Fruit fly (Drosophila melanogaster): ENCODE measurements around the gene Grl36b.
A peak's percentile ranks its signal among the peaks of the same experiment; 100 is the strongest.

Grl36b gene

DNA sequence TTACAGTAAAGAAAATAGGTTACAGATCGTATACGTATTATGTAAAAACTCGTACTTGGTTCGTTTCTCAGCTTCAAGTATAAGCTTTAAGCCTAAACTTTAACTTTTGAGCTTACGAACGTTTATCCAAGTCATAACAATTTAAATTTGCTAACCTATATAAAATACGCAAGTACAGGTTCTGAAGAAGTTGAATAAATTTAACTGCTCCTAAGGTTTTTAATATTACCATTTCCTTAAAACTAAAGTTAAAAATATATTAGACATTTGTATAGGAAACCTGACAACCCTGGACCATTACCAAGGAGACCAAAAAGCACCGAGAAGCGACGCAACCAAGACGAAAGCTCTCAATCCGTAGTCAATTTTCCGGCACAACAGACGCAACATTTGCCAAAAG lies 5.9 kb downstream of the Grl36b start, which contains the start of gene CG5758 (continued):
- TF ChIP-seq cas (GFP tag; IDR thresholded peaks at IDR 0.05) (no peak), CG11085 (GFP tag; IDR thresholded peaks at IDR 0.05) (no peak), CG13624 (GFP tag; optimal IDR thresholded peaks at IDR 0.05) (peak; percentile 13), salm (tag; optimal IDR thresholded peaks at IDR 0.05) (no peak), CG14050 (GFP tag; IDR thresholded peaks at IDR 0.05) (no peak), insv (GFP tag; optimal IDR thresholded peaks at IDR 0.05) (no peak), sens (GFP tag) (no peak), CG18764 (GFP tag; optimal IDR thresholded peaks at IDR 0.05) (no peak), Hey (tag; optimal IDR thresholded peaks at IDR 0.05) (no peak), luna (GFP tag; optimal IDR thresholded peaks at IDR 0.05) (no peak), CG13123 (GFP tag; optimal IDR thresholded peaks at IDR 0.05) (no peak), B-H2 (GFP tag; optimal IDR thresholded peaks at IDR 0.05) (peak; percentile 31), Ada2b (GFP tag; IDR thresholded peaks at IDR 0.05) (no peak), trh (GFP tag; optimal IDR thresholded peaks at IDR 0.05) (no peak), Meics (GFP tag; optimal IDR thresholded peaks at IDR 0.05) (peak; percentile 9), oc (tag; optimal IDR thresholded peaks at IDR 0.05) (no peak), sob (GFP tag; IDR thresholded peaks at IDR 0.05) (peak; percentile 23; the same call in 1 of the 2 replicates), Fer3 (tag; optimal IDR thresholded peaks at IDR 0.05) (peak; percentile 12), tap (tag; optimal IDR thresholded peaks at IDR 0.05) (no peak), CG6254 (GFP tag; optimal IDR thresholded peaks at IDR 0.05) (no peak), CG9797 (GFP tag; optimal IDR thresholded peaks at IDR 0.05) (no peak), Pdp1 (GFP tag; optimal IDR thresholded peaks at IDR 0.05) (peak in 1 of 2 experiments; percentile 64), PHDP (tag; optimal IDR thresholded peaks at IDR 0.05) (peak; percentile 40), CG15514 (GFP tag; optimal IDR thresholded peaks at IDR 0.05) (peak; percentile 51), shn (GFP tag; optimal IDR thresholded peaks at IDR 0.05) (no peak), Hsf (GFP tag; optimal IDR thresholded peaks at IDR 0.05) (peak; percentile 32), chn (GFP tag; optimal IDR thresholded peaks at IDR 0.05) (no peak), ERR (GFP tag; optimal IDR thresholded peaks at IDR 0.05) (no peak), her (GFP tag; optimal IDR thresholded peaks at IDR 0.05) (no peak), lbe (GFP tag; optimal IDR thresholded peaks at IDR 0.05) (peak; percentile 0), Lhr (GFP tag; optimal IDR thresholded peaks at IDR 0.05) (peak; percentile 6), crp (GFP tag; optimal IDR thresholded peaks at IDR 0.05) (no peak), Sox102F (GFP tag; optimal IDR thresholded peaks at IDR 0.05) (peak; percentile 29), H2.0 (GFP tag; IDR thresholded peaks at IDR 0.05) (no peak), Blimp-1 (GFP tag; optimal IDR thresholded peaks at IDR 0.05) (no peak), Usf (GFP tag; optimal IDR thresholded peaks at IDR 0.05) (no peak), pum (GFP tag; optimal IDR thresholded peaks at IDR 0.05) (no peak), CG33557 (GFP tag; optimal IDR thresholded peaks at IDR 0.05) (no peak), pita (GFP tag; optimal IDR thresholded peaks at IDR 0.05) (peak; percentile 19)

DNA sequence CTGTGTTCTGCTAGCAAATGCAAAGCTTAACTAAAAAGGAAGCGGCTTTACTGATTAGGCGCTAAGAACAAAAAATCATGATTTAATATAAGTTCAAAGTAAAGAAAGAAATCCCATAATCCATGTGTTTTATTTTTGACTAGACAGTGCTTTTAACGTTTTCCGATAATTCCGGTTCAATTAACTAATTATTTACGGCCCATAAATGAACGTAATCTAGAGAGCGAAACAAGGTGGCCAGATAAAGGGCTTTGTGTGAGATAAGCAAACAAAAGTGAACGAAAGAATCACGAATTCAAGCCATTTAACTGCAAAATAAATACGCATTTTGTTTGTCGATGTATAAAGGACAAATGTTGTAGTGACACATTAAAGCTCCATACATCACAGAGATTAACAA lies 10.4 kb downstream of the Grl36b start:
- TF ChIP-seq CG15011 (GFP tag; optimal IDR thresholded peaks at IDR 0.05) = no peak
- TF ChIP-seq zen (tag; optimal IDR thresholded peaks at IDR 0.05) = no peak
- no peak for TF ChIP-seq fd102C (GFP tag; optimal IDR thresholded peaks at IDR 0.05)
- peak; percentile 2 for TF ChIP-seq lab (GFP tag; optimal IDR thresholded peaks at IDR 0.05)
- no peak for TF ChIP-seq gcm (GFP tag; optimal IDR thresholded peaks at IDR 0.05)
- peak; percentile 39 for TF ChIP-seq sens (GFP tag)
- no peak for TF ChIP-seq NC2β (GFP tag; optimal IDR thresholded peaks at IDR 0.05)
- no peak for TF ChIP-seq disco-r (GFP tag; optimal IDR thresholded peaks at IDR 0.05)
- TF ChIP-seq CG34376 (GFP tag; optimal IDR thresholded peaks at IDR 0.05) = peak; percentile 35
- TF ChIP-seq run (tag; optimal IDR thresholded peaks at IDR 0.05) = no peak
- TF ChIP-seq CG15269 (tag; optimal IDR thresholded peaks at IDR 0.05) = peak; percentile 1
- TF ChIP-seq MESR4 (GFP tag; optimal IDR thresholded peaks at IDR 0.05) = no peak
- no peak for TF ChIP-seq chn (GFP tag; optimal IDR thresholded peaks at IDR 0.05)
- no peak for TF ChIP-seq Ada2b (GFP tag; IDR thresholded peaks at IDR 0.05)
- TF ChIP-seq sens-2 (GFP tag; IDR thresholded peaks at IDR 0.05) = no peak
- no peak for TF ChIP-seq Asciz (GFP tag; optimal IDR thresholded peaks at IDR 0.05)
